Fruit fly (Drosophila melanogaster): ENCODE data around the gene Qtzl.

The Qtzl gene

dm6 chr2L:12044613-12045350, 49.2 kb downstream of the Qtzl start, which contains the start of gene CG6785 (continued):
- TF ChIP-seq CG17568 (GFP tag; optimal IDR thresholded peaks at IDR 0.05): peak; percentile 96
- no peak for TF ChIP-seq Tbp (GFP tag; optimal IDR thresholded peaks at IDR 0.05)
- TF ChIP-seq caup (GFP tag; optimal IDR thresholded peaks at IDR 0.05; ENCODE audit: severe bottlenecking): peak; percentile 90
- no peak for TF ChIP-seq CG43689 (GFP tag; IDR thresholded peaks at IDR 0.05)
- no peak for TF ChIP-seq Sin3A (optimal IDR thresholded peaks at IDR 0.05)
- TF ChIP-seq gcm (GFP tag; optimal IDR thresholded peaks at IDR 0.05): peak; percentile 91
- no peak for TF ChIP-seq hb (GFP tag; IDR thresholded peaks at IDR 0.05; ENCODE audit: partially characterized antibody)
- TF ChIP-seq nerfin-2 (GFP tag; IDR thresholded peaks at IDR 0.05; ENCODE audit: partially characterized antibody): no peak
- peak; percentile 24 for TF ChIP-seq CG17802 (tag; optimal IDR thresholded peaks at IDR 0.05)
- TF ChIP-seq jigr1 (GFP tag; IDR thresholded peaks at IDR 0.05): no peak
- peak; percentile 92 for TF ChIP-seq CG2202 (tag; optimal IDR thresholded peaks at IDR 0.05)
- TF ChIP-seq CG8944 (GFP tag; optimal IDR thresholded peaks at IDR 0.05): peak; percentile 80
- peak; percentile 51 for TF ChIP-seq Xbp1 (GFP tag; optimal IDR thresholded peaks at IDR 0.05)
- TF ChIP-seq en (GFP tag; optimal IDR thresholded peaks at IDR 0.05): peak; percentile 77
- peak; percentile 19 for TF ChIP-seq CG30431 (GFP tag; optimal IDR thresholded peaks at IDR 0.05)
- peak; percentile 59; the same call in 1 of the 2 replicates for TF ChIP-seq wdn (GFP tag; IDR thresholded peaks at IDR 0.05)
- no peak for TF ChIP-seq ham (GFP tag; IDR thresholded peaks at IDR 0.05)
- no peak for TF ChIP-seq sna (GFP tag; IDR thresholded peaks at IDR 0.05; ENCODE audit: partially characterized antibody)
- TF ChIP-seq H15 (GFP tag; IDR thresholded peaks at IDR 0.05): no peak
- TF ChIP-seq unc-4 (GFP tag; IDR thresholded peaks at IDR 0.05; ENCODE audit: partially characterized antibody): 0 out of 2 replicates have a peak, but pooled peaks have one; percentile 17
- TF ChIP-seq CG13424 (tag; optimal IDR thresholded peaks at IDR 0.05): peak; percentile 73
- TF ChIP-seq dimm (GFP tag; IDR thresholded peaks at IDR 0.05): no peak
- peak; percentile 63 for TF ChIP-seq Xrp1 (GFP tag; IDR thresholded peaks at IDR 0.05)
- TF ChIP-seq seq (GFP tag; IDR thresholded peaks at IDR 0.05): peak; percentile 77; the same call in 1 of the 2 replicates
- peak; percentile 89 for TF ChIP-seq PHDP (tag; optimal IDR thresholded peaks at IDR 0.05)
- TF ChIP-seq pb (GFP tag; optimal IDR thresholded peaks at IDR 0.05): peak; percentile 74
- peak; percentile 72 for TF ChIP-seq CG12391 (tag; optimal IDR thresholded peaks at IDR 0.05)
- peak; percentile 83 for TF ChIP-seq crc (GFP tag; optimal IDR thresholded peaks at IDR 0.05)
- TF ChIP-seq so (GFP tag; IDR thresholded peaks at IDR 0.05): peak; percentile 74; the same call in 2 of the 3 replicates
- peak; percentile 93 for TF ChIP-seq CG10209 (GFP tag; optimal IDR thresholded peaks at IDR 0.05)
- peak; percentile 57 for TF ChIP-seq Nf-YC (tag; optimal IDR thresholded peaks at IDR 0.05)
- peak; percentile 94 for TF ChIP-seq CG11398 (GFP tag; optimal IDR thresholded peaks at IDR 0.05)
- peak; percentile 84 for TF ChIP-seq CG13123 (GFP tag; optimal IDR thresholded peaks at IDR 0.05)
- TF ChIP-seq CG14050 (GFP tag; IDR thresholded peaks at IDR 0.05): peak; percentile 69
- TF ChIP-seq ac (GFP tag; optimal IDR thresholded peaks at IDR 0.05): peak; percentile 78
- TF ChIP-seq CG5245 (GFP tag; optimal IDR thresholded peaks at IDR 0.05): peak; percentile 58
- peak; percentile 73 for TF ChIP-seq Spps (tag; optimal IDR thresholded peaks at IDR 0.05)
- TF ChIP-seq CG1529 (GFP tag; optimal IDR thresholded peaks at IDR 0.05): peak; percentile 89
- peak; percentile 30 for TF ChIP-seq CG7928 (GFP tag; optimal IDR thresholded peaks at IDR 0.05)
- no peak for TF ChIP-seq ftz-f1 (GFP tag; optimal IDR thresholded peaks at IDR 0.05)
- TF ChIP-seq Vsx1 (GFP tag; optimal IDR thresholded peaks at IDR 0.05): peak; percentile 93
- peak; percentile 43 for TF ChIP-seq cg (GFP tag; optimal IDR thresholded peaks at IDR 0.05)
- TF ChIP-seq CG15073 (GFP tag; optimal IDR thresholded peaks at IDR 0.05): peak; percentile 9
- TF ChIP-seq kay (GFP tag; optimal IDR thresholded peaks at IDR 0.05): peak; percentile 77
- TF ChIP-seq Eip74EF (GFP tag; optimal IDR thresholded peaks at IDR 0.05): peak in 1 of 2 experiments; percentile 84
- no peak for TF ChIP-seq HLH4C (GFP tag; IDR thresholded peaks at IDR 0.05; ENCODE audit: partially characterized antibody)
- TF ChIP-seq CG18262 (tag; optimal IDR thresholded peaks at IDR 0.05): peak; percentile 71
- peak; percentile 65 for TF ChIP-seq fd3F (GFP tag; optimal IDR thresholded peaks at IDR 0.05)
- peak; percentile 79 for TF ChIP-seq CG15269 (tag; optimal IDR thresholded peaks at IDR 0.05)

All from whole organism, embryonic.